Fruit fly (Drosophila melanogaster) whole organism, pupa: ENCODE measurements around the gene UQCR-C1.

Experiments used
- CG10348 ChIP-seq: fragments of 200-800 bp; sonication (Bioruptor generic); IDR thresholded peaks from 2 replicates; pipeline ENCODE4 v1.3.6; 2022; ENCODE audit warnings: missing biosample characterization, missing genetic modification characterization
- CG12605 ChIP-seq: fragments of 200-800 bp; sonication (Bioruptor generic); IDR thresholded peaks from 2 replicates; pipeline ENCODE4 v1.3.6; 2022; ENCODE audit warnings: missing biosample characterization, missing genetic modification characterization
- CG14655 ChIP-seq: fragments of 200-800 bp; sonication (Bioruptor generic); optimal IDR thresholded peaks from 3 replicates; lab custom pipeline; 2017; ENCODE audit warnings: mild to moderate bottlenecking, missing biosample characterization, missing genetic modification reagents, missing genetic modification characterization
- CG15710 ChIP-seq: fragments of 200-800 bp; sonication (Bioruptor generic); optimal IDR thresholded peaks from 2 replicates; lab custom pipeline; 2018; ENCODE audit warnings: missing biosample characterization, mild to moderate bottlenecking, missing genetic modification characterization, moderate library complexity
- CG17806 ChIP-seq: fragments of 200-800 bp; sonication (Bioruptor generic); optimal IDR thresholded peaks from 2 replicates; lab custom pipeline; 2018; ENCODE audit warnings: missing biosample characterization, mild to moderate bottlenecking, missing genetic modification characterization, moderate library complexity
- CG32121 ChIP-seq: fragments of 200-800 bp; sonication (Bioruptor generic); IDR thresholded peaks from 2 replicates; pipeline ENCODE4 v1.3.6; 2022; ENCODE audit warnings: missing biosample characterization, missing genetic modification characterization
- CG34367 ChIP-seq: fragments of 200-800 bp; sonication (Bioruptor generic); optimal IDR thresholded peaks from 2 replicates; lab custom pipeline; 2018; ENCODE audit warnings: missing biosample characterization, mild to moderate bottlenecking, missing genetic modification characterization
- CG9948 ChIP-seq: fragments of 200-800 bp; sonication (Bioruptor generic); optimal IDR thresholded peaks from 2 replicates; lab custom pipeline; 2018; ENCODE audit warnings: missing biosample characterization, mild to moderate bottlenecking, missing genetic modification characterization, moderate library complexity
- EcR ChIP-seq: fragments of 200-800 bp; sonication (Bioruptor generic); optimal IDR thresholded peaks from 3 replicates; lab custom pipeline; 2019; ENCODE audit warnings: missing biosample characterization, missing genetic modification characterization, mild to moderate bottlenecking, moderate library complexity, missing genetic modification reagents
- Pif1A ChIP-seq: fragments of 200-800 bp; sonication (Bioruptor generic); optimal IDR thresholded peaks from 3 replicates; lab custom pipeline; 2016; ENCODE audit warnings: missing biosample characterization, missing genetic modification characterization
- Pif1B ChIP-seq: fragments of 200-800 bp; sonication (Bioruptor generic); optimal IDR thresholded peaks from 3 replicates; lab custom pipeline; 2016; ENCODE audit warnings: missing biosample characterization, missing genetic modification characterization
- rn ChIP-seq: fragments of 200-800 bp; sonication (Bioruptor generic); IDR thresholded peaks from 2 replicates; pipeline ENCODE4 v1.3.6; 2022; ENCODE audit warnings: missing biosample characterization, missing genetic modification characterization

dm6 chr3R:14864819-14865218 lies 25.2 kb upstream of the UQCR-C1 start:
- TF ChIP-seq CG17806 (tag; lab: Kevin White, UChicago), result no peak
- TF ChIP-seq CG15710 (tag; lab: Kevin White, UChicago), result no peak
- no peak for TF ChIP-seq CG12605 (GFP tag; lab: Robert Waterston, UW)
- no peak for TF ChIP-seq CG32121 (GFP tag; lab: Robert Waterston, UW)
- TF ChIP-seq Pif1B, result no peak
- no peak for TF ChIP-seq CG14655 (GFP tag; lab: Kevin White, UChicago)
- no peak for TF ChIP-seq rn (GFP tag; lab: Robert Waterston, UW)
- TF ChIP-seq Pif1A (GFP tag; lab: Kevin White, UChicago), result no peak
- TF ChIP-seq CG10348 (GFP tag; lab: Robert Waterston, UW), result no peak
- TF ChIP-seq CG9948, result no peak
- no peak for TF ChIP-seq CG34367 (tag; lab: Kevin White, UChicago)
- no peak for TF ChIP-seq EcR (GFP tag; lab: Kevin White, UChicago)
